Worm (Caenorhabditis elegans) whole organism, midembryonic: Measurements from ENCODE around the gene F02D10.2.

ENCODE experiments used
- T22C8.4 ChIP-seq: fragments of 200-800 bp; sonication (Bioruptor generic); IDR thresholded peaks from 2 replicates; pipeline ENCODE4 v1.3.6; 2022; ENCODE audit warnings: missing genetic modification characterization, missing compliant biosample characterization
- cog-1 ChIP-seq: sonication (generic microtip); optimal IDR thresholded peaks from 2 replicates; lab custom pipeline; 2016; ENCODE audit warnings: missing genetic modification characterization, missing compliant biosample characterization
- flt-1 ChIP-seq: fragments of 200-800 bp; sonication (Bioruptor generic); IDR thresholded peaks from 2 replicates; pipeline ENCODE4 v1.3.6; 2022; ENCODE audit warnings: missing genetic modification characterization, missing compliant biosample characterization
- klf-2 ChIP-seq: fragments of 200-800 bp; sonication (Bioruptor generic); conservative IDR thresholded peaks from 2 replicates; pipeline ENCODE4 v1.3.6; 2022; ENCODE audit warnings: missing genetic modification reagents, missing genetic modification characterization, missing compliant biosample characterization
- med-1 ChIP-seq: sonication (generic microtip); optimal IDR thresholded peaks from 2 replicates; lab custom pipeline; 2017; ENCODE audit warnings: missing genetic modification characterization, mild to moderate bottlenecking, missing compliant biosample characterization, antibody characterized with exemption, missing genetic modification reagents; ENCODE audit not compliant: insufficient read depth
- ref-1 ChIP-seq: fragments of 200-800 bp; sonication (Bioruptor generic); conservative IDR thresholded peaks from 2 replicates; pipeline ENCODE4 v1.3.6; 2022; ENCODE audit warnings: missing genetic modification reagents, missing genetic modification characterization, missing compliant biosample characterization
- tab-1 ChIP-seq: fragments of 200-800 bp; sonication (Bioruptor generic); IDR thresholded peaks from 2 replicates; pipeline ENCODE4 v1.3.6; 2022; ENCODE audit warnings: missing genetic modification characterization, missing compliant biosample characterization
- ztf-23 ChIP-seq: fragments of 200-800 bp; sonication (Bioruptor generic); IDR thresholded peaks from 2 replicates; pipeline ENCODE4 v1.3.6; 2022; ENCODE audit warnings: missing genetic modification reagents, missing genetic modification characterization, missing compliant biosample characterization
- ztf-29 ChIP-seq: fragments of 200-800 bp; sonication (Bioruptor generic); IDR thresholded peaks from 2 replicates; pipeline ENCODE4 v1.3.6; 2022; ENCODE audit warnings: missing genetic modification reagents, missing genetic modification characterization, missing compliant biosample characterization

DNA sequence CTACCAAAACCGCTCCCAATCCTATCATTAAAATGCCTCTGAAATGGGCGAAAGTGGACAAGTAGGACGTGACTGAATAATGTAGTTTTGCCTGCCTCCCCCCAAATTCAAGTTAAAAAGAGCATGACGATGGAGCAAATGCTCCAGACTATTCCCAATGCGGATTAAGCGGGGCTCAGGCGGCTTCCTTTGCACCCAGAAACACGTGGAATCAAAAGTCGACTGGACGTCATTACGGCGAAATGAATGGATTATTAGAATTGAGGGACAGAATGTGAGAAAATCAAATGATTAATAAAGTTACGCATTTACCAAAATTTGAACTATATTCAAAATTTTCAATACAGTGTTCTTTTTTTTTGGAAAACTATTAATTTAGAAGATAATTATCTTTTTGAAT lies 36.2 kb upstream of the F02D10.2 start:
- TF ChIP-seq flt-1 (GFP tag; lab: Robert Waterston, UW) (no peak), klf-2 (GFP tag; lab: Robert Waterston, UW) (no peak), ztf-23 (no peak), ref-1 (no peak), tab-1 (GFP tag; lab: Robert Waterston, UW) (no peak), med-1 (GFP tag; lab: Kevin White, UChicago) (no peak), ztf-29 (GFP tag; lab: Robert Waterston, UW) (no peak), T22C8.4 (GFP tag; lab: Robert Waterston, UW) (no peak), cog-1 (tag; lab: Kevin White, UChicago) (no peak)
